Worm (Caenorhabditis elegans): Measurements from ENCODE around the gene glb-7.

DNA sequence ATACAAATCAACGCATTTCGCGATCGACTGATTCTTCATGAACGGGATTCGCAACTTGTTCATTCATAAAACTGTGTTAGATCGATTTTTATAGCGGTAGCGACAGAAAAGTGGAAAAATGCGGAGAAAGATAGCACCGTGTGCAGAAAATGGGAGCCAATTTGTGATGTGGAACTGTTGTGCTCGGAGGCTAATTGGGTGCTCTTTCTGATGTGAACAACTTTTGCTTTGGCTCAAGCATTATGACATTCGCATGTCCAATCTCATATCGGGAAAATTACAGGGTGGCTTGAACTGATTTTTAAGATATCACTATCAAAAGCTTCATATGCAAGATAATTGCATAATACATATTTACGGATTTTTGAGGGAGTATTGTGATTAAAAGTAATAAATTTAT is 22.8 kb upstream of the glb-7 start, which contains the start of gene C23H5.11:
- TF ChIP-seq snpc-4 (tag; optimal IDR thresholded peaks at IDR 0.05) (no peak), R02D3.7 (tag; optimal IDR thresholded peaks at IDR 0.05) (no peak), nhr-77 (tag; optimal IDR thresholded peaks at IDR 0.05) (no peak), unc-39 (tag; optimal IDR thresholded peaks at IDR 0.05) (no peak), mbf-1 (tag; optimal IDR thresholded peaks at IDR 0.05) (no peak), mab-5 (tag; optimal IDR thresholded peaks at IDR 0.05) (no peak), unc-62 (GFP tag; optimal IDR thresholded peaks at IDR 0.05) (no peak)
